Fruit fly (Drosophila melanogaster): ENCODE data around the gene AIMP2.

DNA sequence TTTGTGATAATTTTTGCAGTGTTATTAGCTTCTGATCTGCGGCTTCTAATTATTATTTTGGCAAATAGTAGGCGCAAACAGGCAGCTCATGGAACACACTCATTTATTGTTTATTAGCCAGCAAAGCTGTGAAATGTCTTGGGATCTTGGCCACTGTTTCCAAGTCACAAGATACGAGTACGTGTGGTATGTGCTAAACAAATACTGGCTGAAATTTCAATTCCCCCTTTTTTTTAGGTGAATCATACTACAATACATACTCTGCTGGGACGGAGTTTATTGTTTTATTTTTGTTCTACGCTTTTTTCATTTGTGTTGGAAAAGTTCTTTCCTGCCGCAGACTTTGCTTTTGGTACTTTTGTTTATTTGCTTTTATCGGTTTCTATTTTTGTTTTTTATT, 47.6 kb downstream of the AIMP2 start:
- TF ChIP-seq CG13204 (GFP tag; optimal IDR thresholded peaks at IDR 0.05) = no peak
- no peak for TF ChIP-seq CG15710 (tag; optimal IDR thresholded peaks at IDR 0.05)
- no peak for TF ChIP-seq EcR (GFP tag; optimal IDR thresholded peaks at IDR 0.05)
- TF ChIP-seq fd96Ca (GFP tag; IDR thresholded peaks at IDR 0.05) = no peak
- TF ChIP-seq CG32121 (GFP tag; IDR thresholded peaks at IDR 0.05) = no peak
- no peak for TF ChIP-seq CG4496 (GFP tag; IDR thresholded peaks at IDR 0.05)
- TF ChIP-seq CG10348 (GFP tag; IDR thresholded peaks at IDR 0.05) = no peak
- TF ChIP-seq gl (tag; optimal IDR thresholded peaks at IDR 0.05) = no peak
- TF ChIP-seq CG14655 (GFP tag; optimal IDR thresholded peaks at IDR 0.05) = no peak
